Worm (Caenorhabditis elegans): Measurements from ENCODE around the gene C34E7.3.

The C34E7.3 gene

ce11 chrX:12899140-12899888, 30.7 kb upstream of the C34E7.3 start:
- TF ChIP-seq nhr-11 (tag; optimal IDR thresholded peaks at IDR 0.05) (no peak), ZK546.5 (tag; optimal IDR thresholded peaks at IDR 0.05) (no peak), nfya-1 (tag; optimal IDR thresholded peaks at IDR 0.05; ENCODE audit: insufficient read depth) (peak; percentile 18), lin-39 (tag; optimal IDR thresholded peaks at IDR 0.05) (peak; percentile 19), unc-62 (GFP tag; optimal IDR thresholded peaks at IDR 0.05) (no peak), ceh-16 (tag; optimal IDR thresholded peaks at IDR 0.05) (no peak), nhr-43 (tag; optimal IDR thresholded peaks at IDR 0.05; ENCODE audit: poor library complexity, severe bottlenecking) (peak; percentile 58), egl-27 (tag; optimal IDR thresholded peaks at IDR 0.05) (no peak), zag-1 (tag; optimal IDR thresholded peaks at IDR 0.05) (no peak), nhr-23 (tag; optimal IDR thresholded peaks at IDR 0.05) (peak; percentile 15)

- peak; percentile 15 for TF ChIP-seq nfya-1 (tag; optimal IDR thresholded peaks at IDR 0.05; ENCODE audit: insufficient read depth)
- TF ChIP-seq eor-1 (tag; optimal IDR thresholded peaks at IDR 0.05), result no peak
- peak; percentile 85 for TF ChIP-seq lin-39 (tag; optimal IDR thresholded peaks at IDR 0.05)
- TF ChIP-seq mdl-1 (tag; optimal IDR thresholded peaks at IDR 0.05), result no peak
Observed at ce11 chrX:12902057-12902652, 27.9 kb upstream of the C34E7.3 start.

ce11 chrX:12903810-12904209, 26.3 kb upstream of the C34E7.3 start:
- no peak for TF ChIP-seq mdl-1 (tag; optimal IDR thresholded peaks at IDR 0.05)
- no peak for TF ChIP-seq skn-1 (tag; optimal IDR thresholded peaks at IDR 0.05)
- no peak for TF ChIP-seq unc-62 (GFP tag; optimal IDR thresholded peaks at IDR 0.05)
- no peak for TF ChIP-seq lsy-12 (tag; optimal IDR thresholded peaks at IDR 0.05)
- TF ChIP-seq hmg-11 (tag; optimal IDR thresholded peaks at IDR 0.05), result peak; percentile 1
- no peak for TF ChIP-seq daf-12 (tag; optimal IDR thresholded peaks at IDR 0.05)
- TF ChIP-seq nfya-1 (tag; optimal IDR thresholded peaks at IDR 0.05; ENCODE audit: insufficient read depth), result peak; percentile 42
- TF ChIP-seq ceh-28 (tag; optimal IDR thresholded peaks at IDR 0.05), result no peak
- TF ChIP-seq eor-1 (tag; optimal IDR thresholded peaks at IDR 0.05), result no peak
- peak; percentile 21 for TF ChIP-seq nhr-23 (tag; optimal IDR thresholded peaks at IDR 0.05)
- TF ChIP-seq nhr-28 (tag; optimal IDR thresholded peaks at IDR 0.05), result no peak
- no peak for TF ChIP-seq ztf-4 (tag; optimal IDR thresholded peaks at IDR 0.05)
- no peak for TF ChIP-seq elt-1 (tag; optimal IDR thresholded peaks at IDR 0.05)
- TF ChIP-seq elt-3 (tag; optimal IDR thresholded peaks at IDR 0.05), result no peak
- TF ChIP-seq nhr-25 (tag; optimal IDR thresholded peaks at IDR 0.05), result no peak
- peak; percentile 6 for TF ChIP-seq nhr-43 (tag; optimal IDR thresholded peaks at IDR 0.05; ENCODE audit: poor library complexity, severe bottlenecking)
- no peak for TF ChIP-seq nhr-11 (tag; optimal IDR thresholded peaks at IDR 0.05)
- peak; percentile 27 for TF ChIP-seq lin-39 (tag; optimal IDR thresholded peaks at IDR 0.05)
- TF ChIP-seq egl-27 (tag; optimal IDR thresholded peaks at IDR 0.05), result no peak

ce11 chrX:12907502-12907901, 22.6 kb upstream of the C34E7.3 start, which contains the start of gene pqn-18:
pqn-18 (plus strand) TSS chrX:12907832.
- TF ChIP-seq fkh-2 (tag; optimal IDR thresholded peaks at IDR 0.05), result no peak
- no peak for TF ChIP-seq ztf-4 (tag; optimal IDR thresholded peaks at IDR 0.05)
- no peak for TF ChIP-seq nfya-1 (tag; optimal IDR thresholded peaks at IDR 0.05; ENCODE audit: insufficient read depth)
- no peak for TF ChIP-seq ceh-28 (tag; optimal IDR thresholded peaks at IDR 0.05)
- peak; percentile 15 for TF ChIP-seq pha-4 (tag; optimal IDR thresholded peaks at IDR 0.05)
- no peak for TF ChIP-seq nhr-25 (tag; optimal IDR thresholded peaks at IDR 0.05)

- TF ChIP-seq elt-3 (tag; optimal IDR thresholded peaks at IDR 0.05) (no peak), snpc-4 (tag; optimal IDR thresholded peaks at IDR 0.05) (no peak), nhr-11 (tag; optimal IDR thresholded peaks at IDR 0.05) (no peak), lsy-12 (tag; optimal IDR thresholded peaks at IDR 0.05) (no peak), fos-1 (tag; optimal IDR thresholded peaks at IDR 0.05) (no peak), hmg-11 (tag; optimal IDR thresholded peaks at IDR 0.05) (no peak), ama-1 (optimal IDR thresholded peaks at IDR 0.05) (no peak), elt-1 (tag; optimal IDR thresholded peaks at IDR 0.05) (no peak), nhr-237 (tag; optimal IDR thresholded peaks at IDR 0.05) (no peak), nhr-12 (tag; optimal IDR thresholded peaks at IDR 0.05) (no peak), ceh-9 (tag; optimal IDR thresholded peaks at IDR 0.05) (no peak), ZK546.5 (tag; optimal IDR thresholded peaks at IDR 0.05) (no peak), ztf-4 (tag; optimal IDR thresholded peaks at IDR 0.05) (no peak), nhr-77 (tag; optimal IDR thresholded peaks at IDR 0.05) (no peak)
Observed at ce11 chrX:12908715-12909114, 21.3 kb upstream of the C34E7.3 start.
